Worm (Caenorhabditis elegans): Measurements from ENCODE around the gene C10A4.7.
A peak's percentile ranks its signal among the peaks of the same experiment; 100 is the strongest.

C10A4.7 gene

DNA sequence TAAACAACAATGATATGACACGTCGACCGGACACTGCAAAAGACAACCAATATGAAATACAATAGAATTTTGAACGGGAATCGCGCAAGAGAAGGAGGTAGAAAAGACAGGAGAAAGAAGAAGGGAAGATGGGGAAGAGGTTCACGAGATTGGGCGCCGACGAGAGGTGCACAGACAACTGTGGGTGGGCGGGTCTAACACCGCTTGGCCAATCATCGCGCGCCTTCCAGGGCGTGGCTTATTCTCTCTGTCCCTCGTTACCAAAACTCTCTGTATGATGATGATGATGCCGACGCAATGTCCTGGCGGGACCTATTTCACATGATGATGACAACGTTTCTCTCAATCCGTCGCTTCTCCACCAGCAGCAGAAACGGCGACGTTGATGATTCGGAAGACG is 45.2 kb upstream of the C10A4.7 start (continued):
- no peak for TF ChIP-seq pqm-1 (tag; optimal IDR thresholded peaks at IDR 0.05)
- no peak for TF ChIP-seq snpc-4 (tag; optimal IDR thresholded peaks at IDR 0.05)
- no peak for TF ChIP-seq elt-3 (tag; optimal IDR thresholded peaks at IDR 0.05)

ce11 chrX:7457154-7457674 is 41.9 kb upstream of the C10A4.7 start:
- peak; percentile 23 for TF ChIP-seq lin-14 (GFP tag; optimal IDR thresholded peaks at IDR 0.05)
- peak; percentile 63 for TF ChIP-seq fkh-10 (GFP tag; optimal IDR thresholded peaks at IDR 0.05)
- peak in 1 of 2 experiments; percentile 65 for TF ChIP-seq lsy-2 (tag; optimal IDR thresholded peaks at IDR 0.05)
- TF ChIP-seq dsc-1 (tag; optimal IDR thresholded peaks at IDR 0.05) = peak; percentile 7
- no peak for TF ChIP-seq egl-13 (tag; optimal IDR thresholded peaks at IDR 0.05)

- TF ChIP-seq dsc-1 (tag; optimal IDR thresholded peaks at IDR 0.05) (peak; percentile 15), hlh-4 (tag; optimal IDR thresholded peaks at IDR 0.05) (no peak)
Measured at ce11 chrX:7455960-7456359, 40.6 kb upstream of the C10A4.7 start.

DNA sequence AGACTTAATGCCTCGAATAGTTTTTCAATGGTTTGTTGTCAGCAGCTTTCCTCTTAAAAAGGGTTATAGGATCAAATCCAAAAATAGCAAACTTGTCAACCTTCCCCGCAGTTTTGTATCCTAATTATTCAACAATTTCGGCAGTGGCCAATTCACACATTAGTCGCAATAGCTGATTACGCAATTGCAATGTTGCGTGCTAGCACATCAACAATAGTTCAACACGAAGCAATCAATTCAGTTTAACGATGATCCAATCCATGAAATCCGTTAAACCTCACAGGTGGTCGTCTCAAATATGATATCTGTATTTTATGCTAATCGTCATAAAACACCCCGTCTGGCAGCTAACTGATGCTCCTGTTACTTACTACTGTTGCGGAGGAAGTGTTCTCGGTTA is 37.3 kb upstream of the C10A4.7 start:
- TF ChIP-seq lin-39 (tag; optimal IDR thresholded peaks at IDR 0.05) (no peak), mdl-1 (tag; optimal IDR thresholded peaks at IDR 0.05) (no peak), C34B4.2 (tag; optimal IDR thresholded peaks at IDR 0.05) (no peak), nhr-237 (tag; optimal IDR thresholded peaks at IDR 0.05) (no peak), rnt-1 (tag; optimal IDR thresholded peaks at IDR 0.05) (no peak), alr-1 (tag; optimal IDR thresholded peaks at IDR 0.05; ENCODE audit: borderline replicate concordance) (no peak), zip-4 (GFP tag; optimal IDR thresholded peaks at IDR 0.05) (no peak), unc-98 (GFP tag; IDR thresholded peaks at IDR 0.05) (no peak), tbx-2 (tag; optimal IDR thresholded peaks at IDR 0.05) (no peak), efl-1 (optimal IDR thresholded peaks at IDR 0.05) (no peak), efl-1 (GFP tag; optimal IDR thresholded peaks at IDR 0.05 in 1 of 2) (no peak), egl-27 (tag; optimal IDR thresholded peaks at IDR 0.05) (no peak), hlh-4 (tag; optimal IDR thresholded peaks at IDR 0.05) (no peak)

DNA sequence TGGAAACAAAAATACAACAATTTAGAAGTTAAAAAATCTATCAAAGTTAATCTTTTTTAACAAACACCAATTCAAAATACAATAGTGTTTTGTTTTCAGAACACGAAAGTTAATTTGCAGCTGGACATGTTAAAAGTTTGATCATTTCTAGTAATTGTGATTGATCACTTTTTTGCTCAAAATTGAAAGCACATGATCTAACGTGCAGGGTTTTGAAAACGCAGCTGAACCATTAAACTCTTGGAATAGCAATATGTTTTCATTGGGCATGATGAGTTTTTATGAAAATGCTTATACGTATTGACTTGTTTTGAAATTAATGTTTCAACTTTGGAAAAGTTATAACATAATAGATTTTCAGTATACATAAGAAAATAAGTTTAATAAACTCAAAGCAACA is 32.0 kb upstream of the C10A4.7 start:
- peak; percentile 76 for TF ChIP-seq fkh-4 (tag; optimal IDR thresholded peaks at IDR 0.05; ENCODE audit: borderline replicate concordance)
- TF ChIP-seq xbp-1 (tag; optimal IDR thresholded peaks at IDR 0.05) = no peak
- no peak for TF ChIP-seq unc-86 (tag; optimal IDR thresholded peaks at IDR 0.05)
- TF ChIP-seq fkh-8 (tag; optimal IDR thresholded peaks at IDR 0.05) = peak; percentile 36
- TF ChIP-seq lin-14 (GFP tag; optimal IDR thresholded peaks at IDR 0.05) = no peak
- TF ChIP-seq efl-3 (GFP tag; optimal IDR thresholded peaks at IDR 0.05) = no peak
- peak; percentile 96 for TF ChIP-seq hlh-4 (tag; optimal IDR thresholded peaks at IDR 0.05)
- no peak for TF ChIP-seq blmp-1 (tag; optimal IDR thresholded peaks at IDR 0.05)
- TF ChIP-seq nhr-237 (tag; optimal IDR thresholded peaks at IDR 0.05) = no peak
- TF ChIP-seq nhr-19 (GFP tag; conservative IDR thresholded peaks at IDR 0.05) = no peak
- TF ChIP-seq nhr-77 (tag; optimal IDR thresholded peaks at IDR 0.05) = no peak
- no peak for TF ChIP-seq unc-130 (tag; optimal IDR thresholded peaks at IDR 0.05)
- peak; percentile 90 for TF ChIP-seq dsc-1 (tag; optimal IDR thresholded peaks at IDR 0.05)
- TF ChIP-seq pax-3 (tag; optimal IDR thresholded peaks at IDR 0.05) = no peak
- TF ChIP-seq lin-13 (GFP tag; optimal IDR thresholded peaks at IDR 0.05) = no peak
- TF ChIP-seq lsy-2 (tag; optimal IDR thresholded peaks at IDR 0.05) = no peak
- TF ChIP-seq aha-1 (tag; optimal IDR thresholded peaks at IDR 0.05) = no peak
- no peak for TF ChIP-seq rnt-1 (tag; optimal IDR thresholded peaks at IDR 0.05)
- peak; percentile 47 for TF ChIP-seq nhr-71 (tag; optimal IDR thresholded peaks at IDR 0.05)
- no peak for TF ChIP-seq ceh-8 (GFP tag; optimal IDR thresholded peaks at IDR 0.05)
- TF ChIP-seq sup-37 (GFP tag; optimal IDR thresholded peaks at IDR 0.05) = no peak

All from whole organism, L1 larva.